Worm (Caenorhabditis elegans): ENCODE data around the gene pals-33.

DNA sequence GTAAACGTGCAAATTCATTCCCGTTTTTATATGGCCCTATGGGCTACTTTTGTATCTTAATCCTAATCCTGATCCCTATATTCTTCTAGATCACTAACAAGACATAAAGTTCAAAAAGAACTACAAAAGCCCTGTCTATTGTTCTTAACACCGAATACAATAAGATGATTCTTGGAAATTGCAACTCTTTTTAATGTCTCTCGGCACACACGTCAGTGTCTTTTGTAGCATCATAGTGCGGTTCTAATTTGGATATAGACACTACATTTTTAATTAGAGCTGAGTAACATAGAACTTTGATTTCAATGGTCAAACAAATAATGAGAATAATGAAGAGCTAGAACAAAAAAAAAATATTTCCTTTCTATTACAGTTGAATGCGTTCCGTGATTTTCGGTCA lies 33.3 kb upstream of the pals-33 start:
- TF ChIP-seq ztf-28 (GFP tag; IDR thresholded peaks at IDR 0.05) (no peak), attf-3 (GFP tag; conservative IDR thresholded peaks at IDR 0.05) (no peak), efl-1 (GFP tag; optimal IDR thresholded peaks at IDR 0.05) (no peak), unc-62 (GFP tag; optimal IDR thresholded peaks at IDR 0.05) (no peak), F33H1.4 (GFP tag; IDR thresholded peaks at IDR 0.05) (no peak)
